Fruit fly (Drosophila melanogaster) whole organism, embryonic: ENCODE data around the gene CG13898.
A peak's percentile ranks its signal among the peaks of the same experiment; 100 is the strongest.

Experiments used
- B-H1 ChIP-seq: fragments of 200-800 bp; sonication (Bioruptor generic); IDR thresholded peaks from 3 replicates; pipeline ENCODE4 v1.3.6; 2022; ENCODE audit warnings: missing biosample characterization, missing genetic modification characterization
- CG10321 ChIP-seq: fragments of 200-800 bp; sonication (Bioruptor generic); IDR thresholded peaks from 2 replicates; pipeline ENCODE4 v1.3.6; 2022; ENCODE audit warnings: missing biosample characterization, missing genetic modification characterization
- CG12104 ChIP-seq: fragments of 200-800 bp; sonication (Bioruptor generic); optimal IDR thresholded peaks from 3 replicates; lab custom pipeline; 2016; ENCODE audit warnings: missing biosample characterization, missing genetic modification characterization
- CG12744 ChIP-seq: fragments of 200-800 bp; sonication (Bioruptor generic); optimal IDR thresholded peaks from 2 replicates; lab custom pipeline; 2016; ENCODE audit warnings: missing biosample characterization, missing genetic modification characterization
- CG14050 ChIP-seq: fragments of 200-800 bp; sonication (Bioruptor generic); IDR thresholded peaks from 3 replicates; pipeline ENCODE4 v1.3.6; 2022; ENCODE audit warnings: missing biosample characterization, missing genetic modification characterization
- CG15011 ChIP-seq: fragments of 200-800 bp; sonication (Bioruptor generic); optimal IDR thresholded peaks from 3 replicates; lab custom pipeline; 2018; ENCODE audit warnings: missing biosample characterization, mild to moderate bottlenecking, missing genetic modification characterization
- CG1832 ChIP-seq: fragments of 200-800 bp; sonication (Bioruptor generic); optimal IDR thresholded peaks from 2 replicates; lab custom pipeline; 2017; ENCODE audit warnings: missing biosample characterization, mild to moderate bottlenecking, missing genetic modification characterization, inconsistent platforms
- CG18476 ChIP-seq: fragments of 200-800 bp; sonication (Bioruptor generic); optimal IDR thresholded peaks from 2 replicates; lab custom pipeline; 2016; ENCODE audit warnings: missing biosample characterization, mild to moderate bottlenecking, missing genetic modification characterization
- CG30431 ChIP-seq: fragments of 200-800 bp; sonication (Bioruptor generic); optimal IDR thresholded peaks from 2 replicates; lab custom pipeline; 2017; ENCODE audit warnings: missing biosample characterization, missing genetic modification characterization
- CG3065 ChIP-seq: fragments of 200-800 bp; sonication (Bioruptor generic); optimal IDR thresholded peaks from 2 replicates; lab custom pipeline; 2016; ENCODE audit warnings: missing biosample characterization, missing genetic modification characterization
- CG32532 ChIP-seq: fragments of 200-800 bp; sonication (Bioruptor generic); IDR thresholded peaks from 2 replicates; pipeline ENCODE4 v1.3.6; 2022; ENCODE audit warnings: missing biosample characterization, missing genetic modification characterization
- CG34224 ChIP-seq: fragments of 200-800 bp; sonication (Bioruptor generic); IDR thresholded peaks from 3 replicates; pipeline ENCODE4 v1.3.6; 2022; ENCODE audit warnings: missing biosample characterization, missing genetic modification characterization; ENCODE audit not compliant: partially characterized antibody
- CG34376 ChIP-seq: fragments of 200-800 bp; sonication (Bioruptor generic); optimal IDR thresholded peaks from 2 replicates; lab custom pipeline; 2018; ENCODE audit warnings: missing biosample characterization, mild to moderate bottlenecking, missing genetic modification characterization
- CG4404 ChIP-seq: fragments of 200-800 bp; sonication (Bioruptor generic); IDR thresholded peaks from 2 replicates; pipeline ENCODE4 v1.3.6; 2022; ENCODE audit warnings: missing biosample characterization, missing genetic modification characterization
- CG4730 ChIP-seq: fragments of 200-800 bp; sonication (Bioruptor generic); IDR thresholded peaks from 2 replicates; pipeline ENCODE4 v1.3.6; 2022; ENCODE audit warnings: missing biosample characterization, missing genetic modification characterization
- CG6272 ChIP-seq: fragments of 200-800 bp; sonication (Bioruptor generic); IDR thresholded peaks from 2 replicates; pipeline ENCODE4 v1.3.6; 2022; ENCODE audit warnings: missing biosample characterization, missing genetic modification characterization
- CG6683 ChIP-seq: fragments of 200-800 bp; sonication (Bioruptor generic); optimal IDR thresholded peaks from 2 replicates; lab custom pipeline; 2017; ENCODE audit warnings: missing biosample characterization, mild to moderate bottlenecking, missing genetic modification characterization, missing genetic modification reagents
- CG6854 ChIP-seq: fragments of 200-800 bp; sonication (Bioruptor generic); optimal IDR thresholded peaks from 3 replicates; lab custom pipeline; 2017; ENCODE audit warnings: missing biosample characterization, mild to moderate bottlenecking, missing genetic modification characterization
- CG7271 ChIP-seq: fragments of 200-800 bp; sonication (Bioruptor generic); optimal IDR thresholded peaks from 2 replicates; lab custom pipeline; 2018; ENCODE audit warnings: missing biosample characterization, mild to moderate bottlenecking, missing genetic modification characterization, moderate library complexity
- CG7372 ChIP-seq: fragments of 200-800 bp; sonication (Bioruptor generic); IDR thresholded peaks from 2 replicates; pipeline ENCODE4 v1.3.6; 2022; ENCODE audit warnings: missing biosample characterization, missing genetic modification characterization
- CG8924 ChIP-seq: fragments of 200-800 bp; optimal IDR thresholded peaks from 3 replicates; lab custom pipeline; 2019; ENCODE audit warnings: missing biosample characterization, mild to moderate bottlenecking, missing genetic modification characterization, moderate library complexity
- Chrac-16 ChIP-seq: fragments of 200-800 bp; sonication (Bioruptor generic); optimal IDR thresholded peaks from 3 replicates; lab custom pipeline; 2016; ENCODE audit warnings: missing biosample characterization, missing genetic modification characterization
- D ChIP-seq, 2 experiments: fragments of 200-800 bp in 1 of 2; fragments of >200 bp in 1 of 2; sonication (Bioruptor generic) in 1 of 2; optimal IDR thresholded peaks; 2 replicates in 1 of 2; 3 replicates in 1 of 2; lab custom pipeline; 2017; ENCODE audit warnings: mild to moderate bottlenecking in 1 of 2, missing biosample characterization in 1 of 2, missing genetic modification characterization in 1 of 2, missing genetic modification reagents in 1 of 2
- Dbx ChIP-seq: fragments of 200-800 bp; sonication (Bioruptor generic); IDR thresholded peaks from 3 replicates; pipeline ENCODE4 v1.3.6; 2022; ENCODE audit warnings: missing biosample characterization, missing genetic modification characterization
- Dll ChIP-seq: fragments of 200-800 bp; sonication (Bioruptor generic); IDR thresholded peaks from 4 replicates; pipeline ENCODE4 v1.3.6; 2022; ENCODE audit warnings: missing biosample characterization, missing genetic modification characterization; ENCODE audit not compliant: partially characterized antibody
- Lim3 ChIP-seq: fragments of 200-800 bp; sonication (Bioruptor generic); IDR thresholded peaks from 2 replicates; pipeline ENCODE4 v1.3.6; 2022; ENCODE audit warnings: missing biosample characterization, missing genetic modification characterization
- Mad ChIP-seq: fragments of 200-800 bp; sonication (Bioruptor generic); optimal IDR thresholded peaks from 2 replicates; lab custom pipeline; 2016; ENCODE audit warnings: missing biosample characterization, missing genetic modification characterization
- Oaz ChIP-seq: fragments of 200-800 bp; sonication (Bioruptor generic); IDR thresholded peaks from 2 replicates; pipeline ENCODE4 v1.3.6; 2022; ENCODE audit warnings: missing biosample characterization, missing genetic modification characterization
- Rx ChIP-seq: fragments of 200-800 bp; sonication (Bioruptor generic); IDR thresholded peaks from 2 replicates; pipeline ENCODE4 v1.3.6; 2022; ENCODE audit warnings: missing biosample characterization, missing genetic modification characterization
- Scr ChIP-seq: fragments of 200-800 bp; sonication (Bioruptor generic); IDR thresholded peaks from 2 replicates; pipeline ENCODE4 v1.3.6; 2022; ENCODE audit warnings: missing biosample characterization, missing genetic modification characterization; ENCODE audit not compliant: partially characterized antibody
- bbx ChIP-seq: fragments of 200-800 bp; sonication (Bioruptor generic); IDR thresholded peaks from 2 replicates; pipeline ENCODE4 v1.3.6; 2022; ENCODE audit warnings: missing biosample characterization, missing genetic modification characterization; ENCODE audit not compliant: partially characterized antibody
- btn ChIP-seq: fragments of 200-800 bp; sonication (Bioruptor generic); optimal IDR thresholded peaks from 2 replicates; lab custom pipeline; 2016; ENCODE audit warnings: missing biosample characterization, missing genetic modification characterization
- cas ChIP-seq: fragments of 200-800 bp; sonication (Bioruptor generic); IDR thresholded peaks from 2 replicates; pipeline ENCODE4 v1.3.6; 2022; ENCODE audit warnings: missing biosample characterization, missing genetic modification characterization
- dysf ChIP-seq: fragments of 200-800 bp; sonication (Bioruptor generic); IDR thresholded peaks from 3 replicates; pipeline ENCODE4 v1.3.6; 2022; ENCODE audit warnings: missing biosample characterization, missing genetic modification characterization
- eve ChIP-seq, 2 experiments: fragments of >200 bp; optimal IDR thresholded peaks; 2 replicates each; lab custom pipeline; 2017; ENCODE audit warnings: missing biosample characterization in 2 of 2, missing genetic modification characterization in 2 of 2
- ewg ChIP-seq: fragments of 200-800 bp; sonication (Bioruptor generic); optimal IDR thresholded peaks from 3 replicates; lab custom pipeline; 2017; ENCODE audit warnings: mild to moderate bottlenecking, missing biosample characterization, missing genetic modification reagents, missing genetic modification characterization
- gsb ChIP-seq: fragments of 200-800 bp; sonication (Bioruptor generic); IDR thresholded peaks from 2 replicates; pipeline ENCODE4 v1.3.6; 2022; ENCODE audit warnings: missing biosample characterization, missing genetic modification characterization
- gt ChIP-seq: fragments of 200-800 bp; sonication (Bioruptor generic); IDR thresholded peaks from 2 replicates; pipeline ENCODE4 v1.3.6; 2022; ENCODE audit warnings: missing biosample characterization, missing genetic modification characterization
- h ChIP-seq: fragments of >200 bp; optimal IDR thresholded peaks from 2 replicates; lab custom pipeline; 2017
- jing ChIP-seq: fragments of 200-800 bp; sonication (Bioruptor generic); optimal IDR thresholded peaks from 2 replicates; lab custom pipeline; 2018; ENCODE audit warnings: missing biosample characterization, mild to moderate bottlenecking, missing genetic modification characterization
- lab ChIP-seq: fragments of 200-800 bp; sonication (Bioruptor generic); optimal IDR thresholded peaks from 3 replicates; lab custom pipeline; 2017; ENCODE audit warnings: missing biosample characterization, missing genetic modification characterization, mild to moderate bottlenecking, moderate library complexity, missing genetic modification reagents
- peb ChIP-seq: fragments of 200-800 bp; sonication (Bioruptor generic); IDR thresholded peaks from 2 replicates; pipeline ENCODE4 v1.3.6; 2022; ENCODE audit warnings: missing biosample characterization, missing genetic modification characterization
- row ChIP-seq: fragments of 200-800 bp; sonication (Bioruptor generic); IDR thresholded peaks from 3 replicates; pipeline ENCODE4 v1.3.6; 2022; ENCODE audit warnings: missing biosample characterization, missing genetic modification characterization
- sc ChIP-seq, 3 experiments: fragments of >200 bp in 2 of 3; fragments of 200-800 bp in 1 of 3; sonication (Bioruptor generic) in 1 of 3; optimal IDR thresholded peaks; 2 replicates in 2 of 3; 3 replicates in 1 of 3; lab custom pipeline; 2017; ENCODE audit warnings: mild to moderate bottlenecking in 1 of 3, missing biosample characterization in 1 of 3, missing genetic modification characterization in 1 of 3, missing genetic modification reagents in 1 of 3
- sd ChIP-seq: fragments of 200-800 bp; sonication (Bioruptor generic); optimal IDR thresholded peaks from 3 replicates; lab custom pipeline; 2018; ENCODE audit warnings: missing biosample characterization, mild to moderate bottlenecking, missing genetic modification characterization, moderate library complexity
- shn ChIP-seq: fragments of 200-800 bp; sonication (Bioruptor generic); optimal IDR thresholded peaks from 3 replicates; lab custom pipeline; 2016; ENCODE audit warnings: missing biosample characterization, missing genetic modification characterization
- tll ChIP-seq, 2 experiments: fragments of 200-800 bp in 1 of 2; fragments of >200 bp in 1 of 2; sonication (Bioruptor generic) in 1 of 2; optimal IDR thresholded peaks; 2 replicates each; lab custom pipeline; 2017 to 2019; ENCODE audit warnings: missing biosample characterization in 2 of 2, missing genetic modification characterization in 2 of 2, mild to moderate bottlenecking in 1 of 2, moderate library complexity in 1 of 2
- ttk ChIP-seq: fragments of 200-800 bp; sonication (Bioruptor generic); IDR thresholded peaks from 2 replicates; pipeline ENCODE4 v2.1.2; 2022; ENCODE audit warnings: missing biosample characterization, missing genetic modification characterization

The CG13898 gene

DNA sequence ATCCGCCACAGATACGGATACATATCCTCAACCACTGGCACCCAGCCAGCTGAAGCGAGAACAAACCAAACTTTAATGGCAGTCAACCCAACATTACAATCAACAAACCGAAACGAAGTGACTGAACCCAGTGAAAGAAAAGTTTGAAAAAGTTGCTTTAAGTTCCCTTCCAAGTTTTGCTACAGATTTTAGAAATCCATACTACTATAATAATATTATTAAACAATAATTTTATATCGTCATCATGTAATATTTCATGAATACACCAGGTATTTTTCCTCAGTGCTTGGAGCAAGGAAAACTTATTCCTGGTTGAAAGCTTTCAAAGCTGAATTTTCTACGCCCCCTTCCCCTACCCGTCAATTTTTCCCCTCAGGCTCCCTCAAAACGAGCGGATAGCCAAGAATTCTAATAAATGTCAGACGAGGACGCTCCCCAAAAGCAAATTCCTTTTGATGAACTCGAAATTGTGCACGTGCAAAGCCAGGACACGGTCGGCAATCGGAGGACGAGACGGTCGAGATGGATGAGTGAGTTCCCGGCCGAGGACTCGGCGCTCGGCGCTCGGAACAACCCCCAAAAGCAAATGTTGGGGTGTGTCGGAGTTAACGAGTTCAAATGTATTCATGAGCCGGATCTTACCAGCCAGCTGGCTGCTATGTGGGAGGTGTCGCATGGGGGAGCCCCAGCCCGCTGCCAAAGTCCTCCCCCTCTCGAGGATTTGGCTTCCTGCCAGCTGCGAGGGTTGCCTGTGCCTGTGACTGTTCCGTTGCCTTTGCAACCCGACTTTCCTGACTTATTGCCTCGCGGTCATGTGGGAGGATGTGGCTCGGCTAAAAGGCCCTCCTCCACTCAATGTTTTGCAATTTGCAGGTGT lies 6.7 kb downstream of the CG13898 start:
- TF ChIP-seq CG4404 (GFP tag; lab: Robert Waterston, UW) (0 out of 2 replicates have a peak, but pooled peaks have one; percentile 13), dysf (GFP tag; lab: Robert Waterston, UW) (peak; percentile 80), btn (GFP tag; lab: Kevin White, UChicago) (no peak), CG34224 (GFP tag; lab: Robert Waterston, UW) (no peak), gsb (GFP tag; lab: Robert Waterston, UW) (no peak), row (GFP tag; lab: Robert Waterston, UW) (peak; percentile 60), Dbx (peak; percentile 81), CG6854 (peak; percentile 37), CG15011 (GFP tag; lab: Kevin White, UChicago) (peak; percentile 47), bbx (no peak), CG3065 (GFP tag; lab: Kevin White, UChicago) (no peak), ewg (peak; percentile 1), D (optimal IDR thresholded peaks at IDR 0.05; lab: Kevin White, UChicago) (no peak), D (GFP tag; optimal IDR thresholded peaks at IDR 0.05; lab: Kevin White, UChicago) (peak; percentile 53), CG6272 (GFP tag; lab: Robert Waterston, UW) (peak; percentile 44; the same call in 1 of the 2 replicates), ttk (GFP tag; lab: Robert Waterston, UW) (peak; percentile 61; the same call in 1 of the 2 replicates), CG1832 (no peak), shn (no peak), tll (GFP tag; optimal IDR thresholded peaks at IDR 0.05; lab: Kevin White, UChicago) (no peak), Lim3 (no peak), peb (no peak), CG12744 (GFP tag; lab: Kevin White, UChicago) (no peak), CG7271 (tag; lab: Kevin White, UChicago) (no peak), CG14050 (GFP tag; lab: Robert Waterston, UW) (peak; percentile 17; the same call in 1 of the 3 replicates), Dll (no peak), CG6683 (GFP tag; lab: Kevin White, UChicago) (peak; percentile 63), lab (GFP tag; lab: Kevin White, UChicago) (peak; percentile 81), eve (GFP tag; optimal IDR thresholded peaks at IDR 0.05; lab: Kevin White, UChicago) (no peak), Rx (GFP tag; lab: Robert Waterston, UW) (peak; percentile 29; the same call in 1 of the 2 replicates), sc (optimal IDR thresholded peaks at IDR 0.05; lab: Kevin White, UChicago) (no peak), sc (GFP tag; optimal IDR thresholded peaks at IDR 0.05; lab: Kevin White, UChicago) (no peak), Mad (GFP tag; lab: Kevin White, UChicago) (no peak), Scr (GFP tag; lab: Robert Waterston, UW) (no peak), Oaz (no peak), CG12104 (GFP tag; lab: Kevin White, UChicago) (no peak), h (lab: Kevin White, UChicago) (no peak), CG30431 (GFP tag; lab: Kevin White, UChicago) (no peak), CG10321 (GFP tag; lab: Robert Waterston, UW) (no peak), CG7372 (GFP tag; lab: Robert Waterston, UW) (0 out of 2 replicates have a peak, but pooled peaks have one; percentile 26), sd (peak; percentile 78), CG32532 (GFP tag; lab: Robert Waterston, UW) (peak; percentile 71), Chrac-16 (GFP tag; lab: Kevin White, UChicago) (no peak), jing (GFP tag; lab: Kevin White, UChicago) (no peak), B-H1 (0 out of 3 replicates have a peak, but pooled peaks have one; percentile 17), CG4730 (GFP tag; lab: Robert Waterston, UW) (peak; percentile 63), CG8924 (tag; lab: Kevin White, UChicago) (peak; percentile 51), cas (GFP tag; lab: Robert Waterston, UW) (no peak), CG18476 (GFP tag; lab: Kevin White, UChicago) (peak; percentile 49), CG34376 (peak; percentile 42), gt (no peak)
